Fruit fly (Drosophila melanogaster): ENCODE data around the gene Dip-B.

The Dip-B gene

dm6 chr3R:13785895-13786294 lies 3.8 kb downstream of the Dip-B start:
- no peak for TF ChIP-seq Myc (optimal IDR thresholded peaks at IDR 0.05)
- no peak for TF ChIP-seq psq (optimal IDR thresholded peaks at IDR 0.05)
- no peak for TF ChIP-seq insv (optimal IDR thresholded peaks at IDR 0.05)
- TF ChIP-seq Sin3A (optimal IDR thresholded peaks at IDR 0.05) = no peak
- no peak for TF ChIP-seq ttk (optimal IDR thresholded peaks at IDR 0.05)
- no peak for TF ChIP-seq h (optimal IDR thresholded peaks at IDR 0.05)

dm6 chr3R:13788224-13788623 lies 6.1 kb downstream of the Dip-B start:
- no peak for TF ChIP-seq h (optimal IDR thresholded peaks at IDR 0.05)
- TF ChIP-seq Myc (optimal IDR thresholded peaks at IDR 0.05) = no peak
- TF ChIP-seq Sin3A (optimal IDR thresholded peaks at IDR 0.05) = no peak
- TF ChIP-seq psq (optimal IDR thresholded peaks at IDR 0.05) = no peak
- TF ChIP-seq insv (optimal IDR thresholded peaks at IDR 0.05) = no peak
- TF ChIP-seq ttk (optimal IDR thresholded peaks at IDR 0.05) = no peak

- no peak for TF ChIP-seq h (optimal IDR thresholded peaks at IDR 0.05)
- no peak for TF ChIP-seq psq (optimal IDR thresholded peaks at IDR 0.05)
- TF ChIP-seq Myc (optimal IDR thresholded peaks at IDR 0.05) = no peak
- no peak for TF ChIP-seq ttk (optimal IDR thresholded peaks at IDR 0.05)
- TF ChIP-seq insv (optimal IDR thresholded peaks at IDR 0.05) = no peak
- no peak for TF ChIP-seq Sin3A (optimal IDR thresholded peaks at IDR 0.05)
These were observed 6.6 kb downstream of the Dip-B start for dm6 chr3R:13788672-13789071.

dm6 chr3R:13789617-13790277 lies 7.7 kb downstream of the Dip-B start:
- TF ChIP-seq psq (optimal IDR thresholded peaks at IDR 0.05) (no peak), Sin3A (optimal IDR thresholded peaks at IDR 0.05) (no peak), h (optimal IDR thresholded peaks at IDR 0.05) (no peak), insv (optimal IDR thresholded peaks at IDR 0.05) (no peak), ttk (optimal IDR thresholded peaks at IDR 0.05) (no peak), Myc (optimal IDR thresholded peaks at IDR 0.05) (no peak)

- TF ChIP-seq Sin3A (optimal IDR thresholded peaks at IDR 0.05) = no peak
These were observed 8.7 kb downstream of the Dip-B start for dm6 chr3R:13790820-13791219.

dm6 chr3R:13793105-13793978 lies 11.3 kb downstream of the Dip-B start:
- TF ChIP-seq psq (optimal IDR thresholded peaks at IDR 0.05) = no peak
- TF ChIP-seq insv (optimal IDR thresholded peaks at IDR 0.05) = no peak
- TF ChIP-seq Myc (optimal IDR thresholded peaks at IDR 0.05) = no peak
- TF ChIP-seq Sin3A (optimal IDR thresholded peaks at IDR 0.05) = no peak
- TF ChIP-seq ttk (optimal IDR thresholded peaks at IDR 0.05) = no peak

- TF ChIP-seq Sin3A (optimal IDR thresholded peaks at IDR 0.05) = no peak
- TF ChIP-seq insv (optimal IDR thresholded peaks at IDR 0.05) = no peak
- no peak for TF ChIP-seq Myc (optimal IDR thresholded peaks at IDR 0.05)
- no peak for TF ChIP-seq h (optimal IDR thresholded peaks at IDR 0.05)
- no peak for TF ChIP-seq ttk (optimal IDR thresholded peaks at IDR 0.05)
- no peak for TF ChIP-seq psq (optimal IDR thresholded peaks at IDR 0.05)
These were observed 12.0 kb downstream of the Dip-B start for dm6 chr3R:13793979-13794665.

dm6 chr3R:13794666-13795055 lies 12.6 kb downstream of the Dip-B start:
- TF ChIP-seq ttk (optimal IDR thresholded peaks at IDR 0.05) = no peak

dm6 chr3R:13796071-13796470 lies 14.0 kb downstream of the Dip-B start:
- TF ChIP-seq Myc (optimal IDR thresholded peaks at IDR 0.05) (no peak), ttk (optimal IDR thresholded peaks at IDR 0.05) (no peak), h (optimal IDR thresholded peaks at IDR 0.05) (no peak), insv (optimal IDR thresholded peaks at IDR 0.05) (no peak), psq (optimal IDR thresholded peaks at IDR 0.05) (no peak), Sin3A (optimal IDR thresholded peaks at IDR 0.05) (no peak)

- TF ChIP-seq ttk (optimal IDR thresholded peaks at IDR 0.05) = no peak
These were observed 14.6 kb downstream of the Dip-B start for dm6 chr3R:13796607-13797246.

- TF ChIP-seq psq (optimal IDR thresholded peaks at IDR 0.05) = no peak
- no peak for TF ChIP-seq insv (optimal IDR thresholded peaks at IDR 0.05)
- TF ChIP-seq ttk (optimal IDR thresholded peaks at IDR 0.05) = no peak
- no peak for TF ChIP-seq Sin3A (optimal IDR thresholded peaks at IDR 0.05)
These were observed 15.2 kb downstream of the Dip-B start for dm6 chr3R:13797269-13797677.

- no peak for TF ChIP-seq insv (optimal IDR thresholded peaks at IDR 0.05)
- TF ChIP-seq psq (optimal IDR thresholded peaks at IDR 0.05) = no peak
- TF ChIP-seq ttk (optimal IDR thresholded peaks at IDR 0.05) = no peak
- no peak for TF ChIP-seq h (optimal IDR thresholded peaks at IDR 0.05)
- no peak for TF ChIP-seq Sin3A (optimal IDR thresholded peaks at IDR 0.05)
- no peak for TF ChIP-seq Myc (optimal IDR thresholded peaks at IDR 0.05)
These were observed 15.8 kb downstream of the Dip-B start for dm6 chr3R:13797823-13798446.

Measured in Kc167 (cell line).